Fruit fly (Drosophila melanogaster) whole organism, embryonic: Measurements from ENCODE around the gene Pex1.

Source experiments
- Abd-B ChIP-seq: fragments of 200-800 bp; sonication (Bioruptor generic); optimal IDR thresholded peaks from 2 replicates; lab custom pipeline; 2018; ENCODE audit warnings: missing biosample characterization, mild to moderate bottlenecking, missing genetic modification characterization, moderate library complexity
- Ada2b ChIP-seq: fragments of 200-800 bp; sonication (Bioruptor generic); IDR thresholded peaks from 2 replicates; pipeline ENCODE4 v1.3.6; 2022; ENCODE audit warnings: missing biosample characterization, missing genetic modification characterization
- Antp ChIP-seq: fragments of 200-800 bp; sonication (Bioruptor generic); optimal IDR thresholded peaks from 3 replicates; lab custom pipeline; 2016; ENCODE audit warnings: missing biosample characterization, missing genetic modification characterization
- Atf6 ChIP-seq: fragments of 200-800 bp; sonication (Bioruptor generic); IDR thresholded peaks from 2 replicates; pipeline ENCODE4 v1.3.6; 2022; ENCODE audit warnings: missing biosample characterization, missing genetic modification characterization
- CG10209 ChIP-seq: fragments of 200-800 bp; sonication (Bioruptor generic); optimal IDR thresholded peaks from 3 replicates; lab custom pipeline; 2017; ENCODE audit warnings: missing biosample characterization, mild to moderate bottlenecking, missing genetic modification characterization, missing genetic modification reagents
- CG13624 ChIP-seq: fragments of 200-800 bp; sonication (Bioruptor generic); optimal IDR thresholded peaks from 2 replicates; lab custom pipeline; 2016; ENCODE audit warnings: missing biosample characterization, missing genetic modification characterization
- CG2678 ChIP-seq: fragments of 200-800 bp; sonication (Bioruptor generic); optimal IDR thresholded peaks from 3 replicates; lab custom pipeline; 2019; ENCODE audit warnings: missing biosample characterization, mild to moderate bottlenecking, missing genetic modification characterization, moderate library complexity
- CG3995 ChIP-seq: fragments of 200-800 bp; sonication (Bioruptor generic); optimal IDR thresholded peaks from 3 replicates; lab custom pipeline; 2016; ENCODE audit warnings: missing biosample characterization, missing genetic modification characterization
- CG4360 ChIP-seq: fragments of 200-800 bp; sonication (Bioruptor generic); IDR thresholded peaks from 2 replicates; pipeline ENCODE4 v1.3.6; 2022; ENCODE audit warnings: missing biosample characterization, missing genetic modification characterization
- CG4424 ChIP-seq: fragments of 200-800 bp; sonication (Bioruptor generic); optimal IDR thresholded peaks from 3 replicates; lab custom pipeline; 2016; ENCODE audit warnings: missing biosample characterization, missing genetic modification characterization
- CG4820 ChIP-seq: fragments of 200-800 bp; sonication (Bioruptor generic); optimal IDR thresholded peaks from 3 replicates; lab custom pipeline; 2016; ENCODE audit warnings: missing biosample characterization, missing genetic modification characterization
- CG5245 ChIP-seq: fragments of 200-800 bp; sonication (Bioruptor generic); optimal IDR thresholded peaks from 3 replicates; lab custom pipeline; 2016; ENCODE audit warnings: missing biosample characterization, missing genetic modification characterization
- CG8478 ChIP-seq: fragments of >200 bp; optimal IDR thresholded peaks from 2 replicates; lab custom pipeline; 2018
- CG8765 ChIP-seq: fragments of 200-800 bp; sonication (Bioruptor generic); IDR thresholded peaks from 2 replicates; pipeline ENCODE4 v1.3.6; 2022; ENCODE audit warnings: missing biosample characterization, missing genetic modification characterization
- CG9215 ChIP-seq: fragments of 200-800 bp; sonication (Bioruptor generic); IDR thresholded peaks from 2 replicates; pipeline ENCODE4 v1.3.6; 2022; ENCODE audit warnings: missing biosample characterization, missing genetic modification characterization
- D19A ChIP-seq: fragments of 200-800 bp; optimal IDR thresholded peaks from 3 replicates; lab custom pipeline; 2019; ENCODE audit warnings: missing biosample characterization, mild to moderate bottlenecking, missing genetic modification characterization, moderate library complexity
- Dbx ChIP-seq: fragments of 200-800 bp; sonication (Bioruptor generic); IDR thresholded peaks from 3 replicates; pipeline ENCODE4 v1.3.6; 2022; ENCODE audit warnings: missing biosample characterization, missing genetic modification characterization
- ERR ChIP-seq: fragments of 200-800 bp; sonication (Bioruptor generic); optimal IDR thresholded peaks from 2 replicates; lab custom pipeline; 2016; ENCODE audit warnings: missing biosample characterization, missing genetic modification characterization
- Elba2 ChIP-seq: fragments of 200-800 bp; sonication (Bioruptor generic); optimal IDR thresholded peaks from 3 replicates; lab custom pipeline; 2016; ENCODE audit warnings: missing biosample characterization, missing genetic modification characterization
- Fer2 ChIP-seq: fragments of 200-800 bp; sonication (Bioruptor generic); optimal IDR thresholded peaks from 2 replicates; lab custom pipeline; 2018; ENCODE audit warnings: missing biosample characterization, mild to moderate bottlenecking, missing genetic modification characterization, moderate library complexity
- Gsc ChIP-seq: fragments of 200-800 bp; sonication (Bioruptor generic); IDR thresholded peaks from 2 replicates; pipeline ENCODE4 v1.3.6; 2022; ENCODE audit warnings: missing biosample characterization, missing genetic modification characterization
- Gug ChIP-seq: fragments of 200-800 bp; sonication (Bioruptor generic); IDR thresholded peaks from 4 replicates; pipeline ENCODE4 v1.3.6; 2022; ENCODE audit warnings: missing biosample characterization, missing genetic modification characterization
- Hand ChIP-seq: fragments of 200-800 bp; sonication (Bioruptor generic); optimal IDR thresholded peaks from 2 replicates; lab custom pipeline; 2017; ENCODE audit warnings: mild to moderate bottlenecking, missing biosample characterization, missing genetic modification reagents, missing genetic modification characterization
- MESR4 ChIP-seq: fragments of 200-800 bp; sonication (Bioruptor generic); optimal IDR thresholded peaks from 2 replicates; lab custom pipeline; 2018; ENCODE audit warnings: missing biosample characterization, mild to moderate bottlenecking, missing genetic modification characterization, moderate library complexity
- Myb ChIP-seq: fragments of 200-800 bp; sonication (Bioruptor generic); optimal IDR thresholded peaks from 2 replicates; lab custom pipeline; 2016; ENCODE audit warnings: missing biosample characterization, missing genetic modification characterization
- NFAT ChIP-seq: fragments of 200-800 bp; sonication (Bioruptor generic); IDR thresholded peaks from 2 replicates; pipeline ENCODE4 v1.3.6; 2022; ENCODE audit warnings: missing biosample characterization, missing genetic modification characterization
- Scr ChIP-seq: fragments of 200-800 bp; sonication (Bioruptor generic); IDR thresholded peaks from 2 replicates; pipeline ENCODE4 v1.3.6; 2022; ENCODE audit warnings: missing biosample characterization, missing genetic modification characterization; ENCODE audit not compliant: partially characterized antibody
- YL-1 ChIP-seq: fragments of 200-800 bp; sonication (Bioruptor generic); optimal IDR thresholded peaks from 3 replicates; lab custom pipeline; 2017; ENCODE audit warnings: missing biosample characterization, mild to moderate bottlenecking, missing genetic modification characterization
- ab ChIP-seq: fragments of 200-800 bp; sonication (Bioruptor generic); optimal IDR thresholded peaks from 2 replicates; lab custom pipeline; 2016; ENCODE audit warnings: missing biosample characterization, missing genetic modification characterization
- chinmo ChIP-seq: fragments of 200-800 bp; sonication (Bioruptor generic); IDR thresholded peaks from 4 replicates; pipeline ENCODE4 v1.3.6; 2022; ENCODE audit warnings: missing biosample characterization, missing genetic modification characterization; ENCODE audit not compliant: partially characterized antibody
- dan ChIP-seq: fragments of 200-800 bp; sonication (Bioruptor generic); IDR thresholded peaks from 2 replicates; pipeline ENCODE4 v1.3.6; 2022; ENCODE audit warnings: missing biosample characterization, missing genetic modification characterization
- exex ChIP-seq: fragments of 200-800 bp; sonication (Bioruptor generic); optimal IDR thresholded peaks from 4 replicates; lab custom pipeline; 2018; ENCODE audit warnings: missing biosample characterization, mild to moderate bottlenecking, missing genetic modification characterization, moderate library complexity
- gcm ChIP-seq: fragments of 200-800 bp; sonication (Bioruptor generic); optimal IDR thresholded peaks from 2 replicates; lab custom pipeline; 2019; ENCODE audit warnings: missing biosample characterization, mild to moderate bottlenecking, missing genetic modification characterization, moderate library complexity
- insv ChIP-seq, 2 experiments: fragments of 200-800 bp; sonication (Bioruptor generic); optimal IDR thresholded peaks; 3 replicates each; lab custom pipeline; 2016 to 2018; ENCODE audit warnings: missing biosample characterization in 2 of 2, missing genetic modification characterization in 2 of 2
- kay ChIP-seq: fragments of 200-800 bp; sonication (Bioruptor generic); optimal IDR thresholded peaks from 2 replicates; lab custom pipeline; 2016; ENCODE audit warnings: missing biosample characterization, missing genetic modification characterization
- klu ChIP-seq: fragments of 200-800 bp; sonication (Bioruptor generic); IDR thresholded peaks from 2 replicates; pipeline ENCODE4 v1.3.6; 2022; ENCODE audit warnings: missing biosample characterization, missing genetic modification characterization
- lab ChIP-seq: fragments of 200-800 bp; sonication (Bioruptor generic); optimal IDR thresholded peaks from 3 replicates; lab custom pipeline; 2017; ENCODE audit warnings: missing biosample characterization, missing genetic modification characterization, mild to moderate bottlenecking, moderate library complexity, missing genetic modification reagents
- lola ChIP-seq, 3 experiments: fragments of >200 bp in 2 of 3; fragments of 200-800 bp in 1 of 3; sonication (Bioruptor generic) in 1 of 3; optimal IDR thresholded peaks; 2 replicates each; lab custom pipeline; 2017 to 2019; ENCODE audit warnings: missing biosample characterization in 3 of 3, missing genetic modification characterization in 3 of 3, mild to moderate bottlenecking in 1 of 3, moderate library complexity in 1 of 3
- mld ChIP-seq: fragments of 200-800 bp; sonication (Bioruptor generic); IDR thresholded peaks from 3 replicates; pipeline ENCODE4 v1.3.6; 2022; ENCODE audit warnings: missing biosample characterization, missing genetic modification characterization; ENCODE audit not compliant: partially characterized antibody
- nerfin-2 ChIP-seq: fragments of 200-800 bp; sonication (Bioruptor generic); IDR thresholded peaks from 2 replicates; pipeline ENCODE4 v1.3.6; 2022; ENCODE audit warnings: missing biosample characterization, missing genetic modification characterization; ENCODE audit not compliant: partially characterized antibody
- nmo ChIP-seq: fragments of 200-800 bp; sonication (Bioruptor generic); optimal IDR thresholded peaks from 2 replicates; lab custom pipeline; 2018; ENCODE audit warnings: missing biosample characterization, mild to moderate bottlenecking, missing genetic modification characterization, moderate library complexity
- pita ChIP-seq: fragments of 200-800 bp; sonication (Bioruptor generic); optimal IDR thresholded peaks from 2 replicates; lab custom pipeline; 2017; ENCODE audit warnings: missing biosample characterization, mild to moderate bottlenecking, missing genetic modification characterization
- sens ChIP-seq: fragments of 200-800 bp; sonication (Bioruptor generic); peaks from one replicate; lab custom pipeline; 2016; ENCODE audit warnings: missing biosample characterization, missing genetic modification characterization
- sna ChIP-seq: fragments of 200-800 bp; sonication (Bioruptor generic); IDR thresholded peaks from 2 replicates; pipeline ENCODE4 v1.3.6; 2022; ENCODE audit warnings: missing biosample characterization, missing genetic modification characterization; ENCODE audit not compliant: partially characterized antibody
- sug ChIP-seq: fragments of 200-800 bp; optimal IDR thresholded peaks from 2 replicates; lab custom pipeline; 2019; ENCODE audit warnings: missing biosample characterization, mild to moderate bottlenecking, missing genetic modification characterization, moderate library complexity
- vvl ChIP-seq: fragments of 200-800 bp; sonication (Bioruptor generic); IDR thresholded peaks from 2 replicates; pipeline ENCODE4 v1.3.6; 2022; ENCODE audit warnings: missing biosample characterization, missing genetic modification characterization
- wor ChIP-seq: fragments of 200-800 bp; sonication (Bioruptor generic); IDR thresholded peaks from 2 replicates; pipeline ENCODE4 v1.3.6; 2022; ENCODE audit warnings: missing biosample characterization, missing genetic modification characterization
- z ChIP-seq: fragments of 200-800 bp; sonication (Bioruptor generic); IDR thresholded peaks from 3 replicates; pipeline ENCODE4 v1.3.6; 2022; ENCODE audit warnings: missing biosample characterization, missing genetic modification characterization

The Pex1 gene

DNA sequence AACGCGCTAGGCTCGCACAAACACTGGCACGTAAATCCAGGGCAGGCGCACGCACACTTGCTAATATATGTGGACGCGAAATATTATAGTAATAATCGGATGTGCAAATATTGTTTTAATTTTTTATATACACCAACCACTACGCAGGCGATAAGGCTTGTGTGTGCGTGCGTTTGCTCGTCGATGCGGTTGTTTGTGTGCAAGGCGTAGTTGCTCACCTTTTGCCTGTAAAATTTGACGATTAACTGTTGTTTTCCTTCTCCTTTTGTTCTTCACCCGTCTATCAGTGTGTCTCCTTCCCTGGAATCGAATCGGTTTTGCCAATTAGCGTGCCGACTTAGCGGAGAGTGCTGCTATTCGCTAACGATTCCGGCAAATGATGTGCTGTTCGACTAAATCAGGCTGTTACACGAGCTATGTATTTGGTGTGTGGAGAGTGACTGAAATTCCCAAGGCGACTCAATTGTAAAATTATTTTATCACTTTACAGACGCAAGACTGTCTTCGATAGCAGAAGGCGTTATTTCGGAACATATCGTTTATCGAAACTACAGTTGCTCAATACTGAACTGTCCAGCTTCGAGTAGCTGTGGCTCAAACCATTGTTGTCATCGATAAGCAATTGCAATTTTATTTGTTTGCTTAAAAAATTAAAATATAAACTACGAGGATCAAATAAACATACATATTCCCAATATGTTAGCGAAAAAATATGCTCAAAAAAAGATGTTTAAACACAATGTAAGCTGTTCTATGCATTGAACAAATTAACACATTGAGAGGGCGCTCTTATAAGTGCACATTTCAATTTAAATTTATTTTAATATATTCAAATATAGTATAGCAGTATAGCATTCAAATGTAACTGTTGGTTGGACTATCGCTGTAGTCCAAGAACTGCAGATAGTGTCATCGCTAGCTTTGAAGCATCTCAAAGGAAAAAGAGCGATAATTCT, 40.2 kb upstream of the Pex1 start, which contains the start of the genes CG6650 and endos (continued):
- TF ChIP-seq kay (GFP tag; lab: Kevin White, UChicago) = peak; percentile 16
- TF ChIP-seq CG8478 (lab: Kevin White, UChicago) = no peak
- TF ChIP-seq pita (GFP tag; lab: Kevin White, UChicago) = peak; percentile 56
- TF ChIP-seq Gug (GFP tag; lab: Robert Waterston, UW) = peak; percentile 18; the same call in 1 of the 4 replicates
- TF ChIP-seq CG10209 (GFP tag; lab: Kevin White, UChicago) = no peak
- peak; percentile 76 for TF ChIP-seq MESR4 (GFP tag; lab: Kevin White, UChicago)
- TF ChIP-seq mld (GFP tag; lab: Robert Waterston, UW) = peak; percentile 37; the same call in 1 of the 3 replicates
- TF ChIP-seq z (GFP tag; lab: Robert Waterston, UW) = no peak
- TF ChIP-seq exex = peak; percentile 43
- TF ChIP-seq Gsc (GFP tag; lab: Robert Waterston, UW) = no peak
- peak; percentile 67 for TF ChIP-seq sna
- TF ChIP-seq nmo (GFP tag; lab: Kevin White, UChicago) = peak; percentile 58
- TF ChIP-seq sens (GFP tag; lab: Kevin White, UChicago) = peak; percentile 75
- TF ChIP-seq nerfin-2 (GFP tag; lab: Robert Waterston, UW) = peak; percentile 75
- TF ChIP-seq klu = no peak
- TF ChIP-seq vvl = peak; percentile 54
- peak; percentile 67 for TF ChIP-seq sug (tag; lab: Kevin White, UChicago)
- peak; percentile 87 for TF ChIP-seq Myb (GFP tag; lab: Kevin White, UChicago)
- TF ChIP-seq Scr (GFP tag; lab: Robert Waterston, UW) = peak; percentile 83
- TF ChIP-seq CG3995 (GFP tag; lab: Kevin White, UChicago) = peak; percentile 29
- no peak for TF ChIP-seq ab
- no peak for TF ChIP-seq Antp (GFP tag; lab: Kevin White, UChicago)
- no peak for TF ChIP-seq wor (GFP tag; lab: Robert Waterston, UW)
- TF ChIP-seq lab (GFP tag; lab: Kevin White, UChicago) = peak; percentile 43
- peak; percentile 24; the same call in 1 of the 3 replicates for TF ChIP-seq Dbx (GFP tag; lab: Robert Waterston, UW)
- TF ChIP-seq YL-1 = peak; percentile 13
- TF ChIP-seq CG5245 (GFP tag; lab: Kevin White, UChicago) = no peak
- no peak for TF ChIP-seq dan (GFP tag; lab: Robert Waterston, UW)
- peak; percentile 4 for TF ChIP-seq CG13624 (GFP tag; lab: Kevin White, UChicago)
- peak; percentile 7 for TF ChIP-seq gcm (GFP tag; lab: Kevin White, UChicago)
- peak; percentile 24 for TF ChIP-seq Fer2 (tag; lab: Kevin White, UChicago)
- TF ChIP-seq Atf6 (GFP tag; lab: Robert Waterston, UW) = no peak
- peak; percentile 50 for TF ChIP-seq Hand (GFP tag; lab: Kevin White, UChicago)
- TF ChIP-seq CG4424 = peak; percentile 33
- TF ChIP-seq CG2678 (tag; lab: Kevin White, UChicago) = peak; percentile 35
- TF ChIP-seq lola (GFP tag; optimal IDR thresholded peaks at IDR 0.05; lab: Kevin White, UChicago) = peak in 1 of 3 experiments; percentile 54
- TF ChIP-seq Abd-B (GFP tag; lab: Kevin White, UChicago) = peak; percentile 40
- no peak for TF ChIP-seq CG9215 (GFP tag; lab: Robert Waterston, UW)
- TF ChIP-seq Elba2 (GFP tag; lab: Kevin White, UChicago) = peak; percentile 59
- TF ChIP-seq CG4820 (GFP tag; lab: Kevin White, UChicago) = peak; percentile 2
- TF ChIP-seq D19A (tag; lab: Kevin White, UChicago) = peak; percentile 27
- TF ChIP-seq Ada2b = no peak
- TF ChIP-seq CG4360 (GFP tag; lab: Robert Waterston, UW) = no peak
- no peak for TF ChIP-seq ERR (GFP tag; lab: Kevin White, UChicago)
- 0 out of 4 replicates have a peak, but pooled peaks have one; percentile 47 for TF ChIP-seq chinmo (GFP tag; lab: Robert Waterston, UW)
- peak; percentile 46 to 96 for TF ChIP-seq insv (GFP tag; optimal IDR thresholded peaks at IDR 0.05; lab: Kevin White, UChicago)
- 0 out of 2 replicates have a peak, but pooled peaks have one; percentile 4 for TF ChIP-seq NFAT (GFP tag; lab: Robert Waterston, UW)
- no peak for TF ChIP-seq CG8765 (GFP tag; lab: Robert Waterston, UW)
